Worm (Caenorhabditis elegans): Measurements from ENCODE around the gene pkc-2.

ce11 chrX:9388686-9389085, 24.1 kb downstream of the pkc-2 start:
- no peak for TF ChIP-seq snpc-4 (tag; optimal IDR thresholded peaks at IDR 0.05)
- TF ChIP-seq unc-62 (GFP tag; optimal IDR thresholded peaks at IDR 0.05), result no peak
- no peak for TF ChIP-seq nhr-28 (tag; optimal IDR thresholded peaks at IDR 0.05)
- TF ChIP-seq elt-3 (tag; optimal IDR thresholded peaks at IDR 0.05), result no peak
- TF ChIP-seq elt-1 (tag; optimal IDR thresholded peaks at IDR 0.05; ENCODE audit: borderline replicate concordance, insufficient read depth), result no peak
- TF ChIP-seq nhr-237 (tag; optimal IDR thresholded peaks at IDR 0.05), result no peak
- TF ChIP-seq blmp-1 (tag; optimal IDR thresholded peaks at IDR 0.05), result no peak
- TF ChIP-seq ceh-39 (tag; optimal IDR thresholded peaks at IDR 0.05), result no peak
- no peak for TF ChIP-seq ztf-11 (tag; optimal IDR thresholded peaks at IDR 0.05)

All from whole organism, mixed stage, embryonic.